Worm (Caenorhabditis elegans) whole organism, mixed stage, embryonic: ENCODE results near the gene ZK757.2.

ENCODE experiments used
- drap-1 ChIP-seq: fragments of 200-800 bp; sonication (Bioruptor generic); optimal IDR thresholded peaks from 3 replicates; lab custom pipeline; 2018; ENCODE audit warnings: mild to moderate bottlenecking, missing genetic modification characterization, missing compliant biosample characterization
- elt-3 ChIP-seq: fragments of 150-350 bp; optimal IDR thresholded peaks from 2 replicates; lab custom pipeline; 2014; ENCODE audit warnings: missing biosample characterization, missing genetic modification characterization
- mab-5 ChIP-seq: fragments of 150-350 bp; optimal IDR thresholded peaks from 2 replicates; lab custom pipeline; 2014; ENCODE audit warnings: missing biosample characterization, missing genetic modification characterization
- nhr-76 ChIP-seq: sonication (generic microtip); optimal IDR thresholded peaks from 2 replicates; lab custom pipeline; 2017; ENCODE audit warnings: missing biosample characterization, missing genetic modification characterization
- sptf-1 ChIP-seq: sonication (generic microtip); optimal IDR thresholded peaks from 2 replicates; lab custom pipeline; 2017; ENCODE audit warnings: mild to moderate bottlenecking, missing genetic modification characterization, moderate library complexity, missing compliant biosample characterization

- TF ChIP-seq nhr-76 (tag; lab: Kevin White, UChicago) (no peak), sptf-1 (no peak), mab-5 (no peak), elt-3 (no peak), drap-1 (no peak)
Observed at ce11 chrIII:9854960-9855359, 23.8 kb downstream of the ZK757.2 start.
